Worm (Caenorhabditis elegans) whole organism, mixed stage, embryonic: ENCODE data around the gene acs-7.

ENCODE experiments used
- M03D4.4 ChIP-seq: sonication (generic microtip); optimal IDR thresholded peaks from 2 replicates; lab custom pipeline; 2017; ENCODE audit warnings: mild to moderate bottlenecking, missing genetic modification characterization, missing compliant biosample characterization
- ceh-43 ChIP-seq: fragments of 200-800 bp; sonication (Bioruptor generic); optimal IDR thresholded peaks from 2 replicates; lab custom pipeline; 2018; ENCODE audit warnings: mild to moderate bottlenecking, missing genetic modification characterization, moderate library complexity, missing compliant biosample characterization
- ceh-83 ChIP-seq: fragments of 200-800 bp; sonication (Bioruptor generic); optimal IDR thresholded peaks from 2 replicates; lab custom pipeline; 2018; ENCODE audit warnings: mild to moderate bottlenecking, missing genetic modification characterization, missing compliant biosample characterization
- ces-1 ChIP-seq: fragments of 150-350 bp; optimal IDR thresholded peaks from 2 replicates; lab custom pipeline; 2014; ENCODE audit warnings: missing biosample characterization, missing genetic modification reagents, missing genetic modification characterization
- cnd-1 ChIP-seq: fragments of 200-800 bp; sonication (Bioruptor generic); optimal IDR thresholded peaks from 2 replicates; lab custom pipeline; 2018; ENCODE audit warnings: mild to moderate bottlenecking, missing genetic modification characterization, missing compliant biosample characterization
- elt-1 ChIP-seq: sonication (generic microtip); optimal IDR thresholded peaks from 2 replicates; lab custom pipeline; 2017; ENCODE audit warnings: missing genetic modification characterization, mild to moderate bottlenecking, missing compliant biosample characterization, antibody characterized with exemption, moderate library complexity, borderline replicate concordance; ENCODE audit not compliant: insufficient read depth
- flh-1 ChIP-seq: fragments of 200-800 bp; sonication (Bioruptor generic); optimal IDR thresholded peaks from 2 replicates; lab custom pipeline; 2018; ENCODE audit warnings: mild to moderate bottlenecking, missing genetic modification characterization, moderate library complexity, missing compliant biosample characterization
- ham-2 ChIP-seq: fragments of 200-800 bp; sonication (Bioruptor generic); optimal IDR thresholded peaks from 2 replicates; lab custom pipeline; 2018; ENCODE audit warnings: mild to moderate bottlenecking, missing genetic modification characterization, missing compliant biosample characterization
- lin-13 ChIP-seq: fragments of 150-350 bp; optimal IDR thresholded peaks from 2 replicates; lab custom pipeline; 2014; ENCODE audit warnings: missing biosample characterization, missing genetic modification characterization
- lin-32 ChIP-seq: fragments of 200-800 bp; sonication (Bioruptor generic); optimal IDR thresholded peaks from 2 replicates; lab custom pipeline; 2018; ENCODE audit warnings: mild to moderate bottlenecking, missing genetic modification characterization, missing compliant biosample characterization
- lsy-2 ChIP-seq: fragments of 150-350 bp; optimal IDR thresholded peaks from 2 replicates; lab custom pipeline; 2014; ENCODE audit warnings: missing biosample characterization, missing genetic modification characterization
- mab-5 ChIP-seq: fragments of 150-350 bp; optimal IDR thresholded peaks from 2 replicates; lab custom pipeline; 2014; ENCODE audit warnings: missing biosample characterization, missing genetic modification characterization
- mep-1 ChIP-seq: fragments of 150-350 bp; optimal IDR thresholded peaks from 2 replicates; lab custom pipeline; 2017; ENCODE audit warnings: missing biosample characterization, missing genetic modification reagents, missing genetic modification characterization, inconsistent platforms
- mls-2 ChIP-seq: sonication (generic microtip); optimal IDR thresholded peaks from 2 replicates; lab custom pipeline; 2016; ENCODE audit warnings: mild to moderate bottlenecking, missing genetic modification characterization, moderate library complexity, missing compliant biosample characterization
- nhr-12 ChIP-seq: fragments of 150-350 bp; optimal IDR thresholded peaks from 2 replicates; lab custom pipeline; 2014; ENCODE audit warnings: missing biosample characterization, missing genetic modification characterization
- nhr-2 ChIP-seq: fragments of 150-350 bp; optimal IDR thresholded peaks from 2 replicates; lab custom pipeline; 2014; ENCODE audit warnings: missing biosample characterization, missing genetic modification characterization
- nhr-237 ChIP-seq: fragments of 150-350 bp; optimal IDR thresholded peaks from 2 replicates; lab custom pipeline; 2014; ENCODE audit warnings: missing biosample characterization, missing genetic modification characterization
- nhr-28 ChIP-seq: fragments of 150-350 bp; optimal IDR thresholded peaks from 2 replicates; lab custom pipeline; 2014; ENCODE audit warnings: missing biosample characterization, missing genetic modification characterization
- nhr-76 ChIP-seq: sonication (generic microtip); optimal IDR thresholded peaks from 2 replicates; lab custom pipeline; 2017; ENCODE audit warnings: missing biosample characterization, missing genetic modification characterization
- pha-4 ChIP-seq: fragments of 150-350 bp; optimal IDR thresholded peaks from 2 replicates; lab custom pipeline; 2018; ENCODE audit warnings: missing biosample characterization, missing genetic modification reagents, missing genetic modification characterization
- sem-2 ChIP-seq: fragments of 200-800 bp; sonication (Bioruptor generic); optimal IDR thresholded peaks from 2 replicates; lab custom pipeline; 2018; ENCODE audit warnings: mild to moderate bottlenecking, missing genetic modification characterization, missing compliant biosample characterization
- sptf-1 ChIP-seq: sonication (generic microtip); optimal IDR thresholded peaks from 2 replicates; lab custom pipeline; 2017; ENCODE audit warnings: mild to moderate bottlenecking, missing genetic modification characterization, moderate library complexity, missing compliant biosample characterization
- unc-120 ChIP-seq: sonication (generic microtip); optimal IDR thresholded peaks from 2 replicates; lab custom pipeline; 2017; ENCODE audit warnings: missing genetic modification characterization, missing compliant biosample characterization; ENCODE audit not compliant: poor library complexity, severe bottlenecking
- unc-39 ChIP-seq: fragments of 150-350 bp; optimal IDR thresholded peaks from 2 replicates; lab custom pipeline; 2014; ENCODE audit warnings: missing biosample characterization, missing genetic modification characterization
- unc-62 ChIP-seq: fragments of 150-350 bp; optimal IDR thresholded peaks from 2 replicates; lab custom pipeline; 2014; ENCODE audit warnings: missing biosample characterization, missing genetic modification reagents, missing genetic modification characterization
- zip-8 ChIP-seq: fragments of 150-350 bp; optimal IDR thresholded peaks from 2 replicates; lab custom pipeline; 2014; ENCODE audit warnings: missing biosample characterization, missing genetic modification characterization
- ztf-11 ChIP-seq: fragments of 150-350 bp; optimal IDR thresholded peaks from 2 replicates; lab custom pipeline; 2014; ENCODE audit warnings: missing biosample characterization, missing genetic modification characterization

The acs-7 gene

DNA sequence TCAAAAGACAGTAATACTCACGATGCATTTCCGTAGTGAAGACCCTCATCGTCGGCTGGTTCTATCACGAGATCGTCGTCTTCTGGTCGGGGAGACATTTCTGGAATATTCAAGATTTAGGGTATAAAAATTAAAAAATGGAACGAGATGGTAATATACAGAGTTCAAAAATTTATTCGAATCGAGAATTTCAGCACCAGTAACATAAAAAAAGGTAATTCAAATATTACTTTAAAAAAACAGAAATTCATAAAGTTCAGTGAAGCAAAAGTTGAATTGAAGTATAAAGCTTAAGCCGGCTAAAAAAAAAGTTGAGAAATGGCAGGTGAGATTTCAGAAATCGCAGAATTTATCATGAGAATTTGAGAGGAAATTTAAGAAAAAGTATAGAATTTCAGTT, 18.4 kb downstream of the acs-7 start, which contains the start of gene cam-1:
Gene cam-1 (minus strand): TSS at position 101 of the 400 bp plus-strand sequence.
- TF ChIP-seq nhr-28 (tag; lab: Kevin White, UChicago) = no peak
- no peak for TF ChIP-seq nhr-76 (tag; lab: Kevin White, UChicago)
- TF ChIP-seq ceh-43 (GFP tag; lab: Kevin White, UChicago) = no peak
- no peak for TF ChIP-seq unc-62 (GFP tag; lab: Kevin White, UChicago)
- TF ChIP-seq nhr-12 (tag; lab: Kevin White, UChicago) = no peak
- no peak for TF ChIP-seq zip-8 (tag; lab: Kevin White, UChicago)
- TF ChIP-seq, all 35 proteins: peak for 0

DNA sequence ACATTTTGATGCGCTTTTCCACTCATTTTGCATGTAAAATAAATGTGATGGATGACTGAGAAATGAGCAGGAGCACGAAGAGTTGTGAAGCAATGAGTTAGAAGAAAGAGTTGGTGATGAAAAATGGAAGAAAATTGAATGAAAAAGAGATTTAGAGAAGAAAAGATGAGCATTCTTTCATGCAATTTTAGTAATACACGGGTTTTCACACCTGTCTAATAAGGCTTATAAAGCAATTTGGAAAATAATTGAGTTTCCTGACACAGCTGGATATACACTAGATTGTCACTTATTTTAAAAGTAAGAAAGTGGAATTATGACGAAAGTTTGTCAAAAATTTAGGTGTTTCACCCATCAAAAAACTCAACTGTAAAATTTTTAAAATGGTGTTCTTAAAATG, 19.0 kb downstream of the acs-7 start:
- TF ChIP-seq ces-1 = peak; percentile 90
- TF ChIP-seq sptf-1 (tag; lab: Kevin White, UChicago) = no peak

DNA sequence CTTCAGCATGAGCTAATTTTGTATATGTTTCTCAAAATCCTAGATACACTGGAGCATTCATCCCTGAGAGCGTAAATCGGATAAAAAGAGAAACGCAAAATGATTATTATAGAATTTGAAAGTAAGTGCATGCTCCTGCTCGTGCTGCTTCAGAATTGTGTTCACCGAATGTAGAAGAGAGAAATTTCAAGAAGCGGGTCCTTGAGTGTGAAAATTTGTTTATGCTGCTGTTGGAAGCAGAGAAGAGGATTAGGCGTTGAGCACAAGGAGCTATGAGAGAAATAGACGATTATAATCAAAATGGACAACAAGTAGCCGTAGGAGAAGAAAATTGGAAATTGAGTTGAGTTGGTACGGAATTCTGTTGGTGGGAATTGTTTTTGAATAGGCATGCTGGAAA, 19.9 kb downstream of the acs-7 start:
- TF ChIP-seq sem-2 (GFP tag; lab: Kevin White, UChicago) (no peak), ztf-11 (no peak), sptf-1 (tag; lab: Kevin White, UChicago) (no peak), cnd-1 (tag; lab: Kevin White, UChicago) (no peak), nhr-237 (tag; lab: Kevin White, UChicago) (no peak), ces-1 (peak; percentile 98), unc-39 (no peak), flh-1 (GFP tag; lab: Kevin White, UChicago) (no peak), lin-32 (GFP tag; lab: Kevin White, UChicago) (no peak), ham-2 (GFP tag; lab: Kevin White, UChicago) (no peak), nhr-76 (tag; lab: Kevin White, UChicago) (no peak), unc-62 (GFP tag; lab: Kevin White, UChicago) (peak; percentile 25)

DNA sequence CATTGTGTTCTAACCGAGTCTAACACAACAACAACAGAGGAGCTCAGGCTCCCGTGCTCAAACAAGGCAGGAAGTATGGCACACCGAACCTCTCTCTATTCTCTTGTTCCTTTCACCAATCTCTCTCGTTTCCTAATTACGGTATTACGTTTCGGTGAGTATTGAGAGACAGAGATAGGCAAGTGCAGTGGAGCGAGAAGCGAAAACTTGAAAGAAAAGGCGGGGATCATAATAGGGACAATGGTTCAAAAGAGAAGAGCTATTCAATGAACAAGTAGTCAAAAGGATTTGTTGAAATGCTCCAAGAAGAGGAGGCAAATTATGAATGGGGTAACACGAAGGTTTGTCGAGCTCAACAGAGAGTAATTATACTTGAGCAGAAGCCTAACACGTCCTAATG, 21.5 kb downstream of the acs-7 start:
- no peak for TF ChIP-seq nhr-76 (tag; lab: Kevin White, UChicago)
- TF ChIP-seq ces-1 = peak; percentile 50
- no peak for TF ChIP-seq nhr-28 (tag; lab: Kevin White, UChicago)
- TF ChIP-seq mls-2 (tag; lab: Kevin White, UChicago) = peak; percentile 1

DNA sequence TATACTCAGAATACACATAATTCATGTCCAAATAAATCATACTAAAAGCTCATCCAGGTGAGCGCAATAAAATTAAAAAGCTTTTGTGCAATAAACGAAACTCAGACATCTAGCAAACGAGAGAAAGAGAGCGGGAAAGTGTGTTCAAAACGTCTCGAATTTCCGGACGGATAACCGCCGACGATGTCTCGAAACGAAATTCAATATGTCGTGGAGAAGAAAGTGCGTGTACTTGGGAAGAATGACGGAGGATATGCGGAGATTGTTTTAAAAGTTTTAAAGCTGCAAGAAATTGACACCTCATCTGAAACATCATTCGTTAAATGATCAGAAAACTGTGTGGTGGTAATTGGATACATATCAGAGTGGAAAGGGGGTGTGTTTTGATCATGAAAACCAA, 22.9 kb downstream of the acs-7 start:
- no peak for TF ChIP-seq cnd-1 (tag; lab: Kevin White, UChicago)
- no peak for TF ChIP-seq pha-4 (tag; lab: Kevin White, UChicago)
- no peak for TF ChIP-seq nhr-76 (tag; lab: Kevin White, UChicago)
- TF ChIP-seq lsy-2 (tag; lab: Kevin White, UChicago) = no peak
- no peak for TF ChIP-seq lin-13
- TF ChIP-seq unc-120 (tag; lab: Kevin White, UChicago) = no peak
- no peak for TF ChIP-seq nhr-2 (tag; lab: Kevin White, UChicago)
- TF ChIP-seq mab-5 = no peak
- no peak for TF ChIP-seq ceh-83 (GFP tag; lab: Kevin White, UChicago)
- TF ChIP-seq elt-1 = no peak
- TF ChIP-seq unc-39 = no peak
- no peak for TF ChIP-seq M03D4.4
- TF ChIP-seq, all 35 proteins: peak for 0

DNA sequence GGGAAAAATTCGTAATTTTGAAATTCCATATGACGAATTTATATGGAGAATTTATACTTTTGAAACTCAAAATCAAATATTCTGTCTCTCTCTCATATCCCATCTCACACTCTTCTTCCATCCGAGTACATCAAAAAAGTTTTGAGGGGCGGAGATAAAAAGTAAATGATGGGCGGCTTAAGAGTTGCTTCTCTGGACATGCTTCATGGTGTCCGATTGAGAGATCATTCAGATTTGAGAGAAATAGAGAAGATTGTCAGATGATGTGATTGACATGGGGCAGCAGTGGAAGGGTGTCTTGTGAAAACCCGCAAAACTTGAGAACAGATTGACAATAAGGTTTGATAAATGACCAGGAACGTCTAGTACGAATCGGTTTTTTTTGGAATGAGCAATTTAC, 23.9 kb downstream of the acs-7 start:
- TF ChIP-seq mep-1 (tag; lab: Kevin White, UChicago) = no peak
- peak; percentile 57 for TF ChIP-seq ces-1
- peak; percentile 91 for TF ChIP-seq unc-62 (GFP tag; lab: Kevin White, UChicago)

DNA sequence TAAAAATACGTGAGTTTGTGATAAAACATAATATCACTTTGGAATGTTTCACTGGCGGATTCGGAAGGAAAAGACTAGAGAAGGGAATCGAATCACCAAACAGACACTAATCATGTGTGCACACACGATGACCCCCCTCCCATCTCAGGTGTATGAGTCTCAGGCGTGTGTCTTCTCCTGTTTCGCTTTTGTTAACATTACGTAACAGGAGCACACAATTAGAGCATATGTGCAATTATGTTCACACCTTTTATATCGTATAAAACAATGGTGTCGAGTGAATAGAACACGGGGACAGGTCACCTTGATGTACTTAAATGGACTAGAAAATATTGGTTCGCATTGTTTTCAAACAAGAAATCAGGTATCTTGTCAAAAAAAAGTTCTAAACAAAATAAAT, 25.0 kb downstream of the acs-7 start:
- TF ChIP-seq ceh-43 (GFP tag; lab: Kevin White, UChicago) (no peak), zip-8 (tag; lab: Kevin White, UChicago) (peak; percentile 72), mab-5 (no peak), sptf-1 (tag; lab: Kevin White, UChicago) (no peak), nhr-2 (tag; lab: Kevin White, UChicago) (peak; percentile 93), unc-39 (peak; percentile 38), pha-4 (tag; lab: Kevin White, UChicago) (peak; percentile 2), cnd-1 (tag; lab: Kevin White, UChicago) (peak; percentile 30)
